Worm (Caenorhabditis elegans) whole organism, L4 larva: ENCODE data around the gene C50F4.4.

Experiments used
- D1046.2 ChIP-seq: fragments of 200-800 bp; sonication (Bioruptor generic); IDR thresholded peaks from 2 replicates; pipeline ENCODE4 v1.3.6; 2022; ENCODE audit warnings: missing genetic modification characterization, missing compliant biosample characterization
- F10B5.3 ChIP-seq: sonication (generic microtip); optimal IDR thresholded peaks from 2 replicates; lab custom pipeline; 2016; ENCODE audit warnings: mild to moderate bottlenecking, missing genetic modification characterization, missing compliant biosample characterization
- F49E8.2 ChIP-seq: sonication (generic microtip); optimal IDR thresholded peaks from 2 replicates; lab custom pipeline; 2016; ENCODE audit warnings: missing compliant biosample characterization, mild to moderate bottlenecking, missing genetic modification characterization, borderline replicate concordance
- R02D3.7 ChIP-seq: fragments of 150-350 bp; sonication (generic microtip); optimal IDR thresholded peaks from 3 replicates; lab custom pipeline; 2014; ENCODE audit warnings: missing biosample characterization, missing genetic modification characterization
- T20F7.1 ChIP-seq: fragments of 200-800 bp; sonication (Bioruptor generic); optimal IDR thresholded peaks from 2 replicates; lab custom pipeline; 2018; ENCODE audit warnings: mild to moderate bottlenecking, missing genetic modification characterization, missing compliant biosample characterization
- T26A8.4 ChIP-seq: fragments of 200-800 bp; sonication (Bioruptor generic); IDR thresholded peaks from 2 replicates; pipeline ENCODE4 v1.3.6; 2022; ENCODE audit warnings: missing genetic modification characterization, missing compliant biosample characterization
- Y105C5A.15 ChIP-seq: fragments of 200-800 bp; sonication (Bioruptor generic); IDR thresholded peaks from 2 replicates; pipeline ENCODE4 v1.3.6; 2022; ENCODE audit warnings: missing genetic modification characterization, missing compliant biosample characterization
- Y75B8A.6 ChIP-seq: fragments of 200-800 bp; sonication (Bioruptor generic); IDR thresholded peaks from 2 replicates; pipeline ENCODE4 v1.3.6; 2022; ENCODE audit warnings: missing genetic modification reagents, missing genetic modification characterization, missing compliant biosample characterization
- ZK337.2 ChIP-seq: fragments of 200-800 bp; sonication (Bioruptor generic); IDR thresholded peaks from 2 replicates; pipeline ENCODE4 v1.3.6; 2022; ENCODE audit warnings: missing genetic modification reagents, missing genetic modification characterization, missing compliant biosample characterization
- aly-2 ChIP-seq: sonication (generic microtip); optimal IDR thresholded peaks from 2 replicates; lab custom pipeline; 2018; ENCODE audit warnings: missing biosample characterization, missing genetic modification characterization
- attf-4 ChIP-seq: sonication (generic microtip); optimal IDR thresholded peaks from 3 replicates; lab custom pipeline; 2017; ENCODE audit warnings: missing biosample characterization, missing genetic modification characterization
- ceh-82 ChIP-seq: sonication (generic microtip); optimal IDR thresholded peaks from 2 replicates; lab custom pipeline; 2017; ENCODE audit warnings: missing biosample characterization, missing genetic modification characterization
- ces-1 ChIP-seq: fragments of 150-350 bp; sonication (generic microtip); optimal IDR thresholded peaks from 4 replicates; lab custom pipeline; 2014; ENCODE audit warnings: missing biosample characterization, missing genetic modification reagents, missing genetic modification characterization
- daf-12 ChIP-seq: fragments of 150-350 bp; optimal IDR thresholded peaks from 2 replicates; lab custom pipeline; 2014; ENCODE audit warnings: missing biosample characterization, missing genetic modification reagents, missing genetic modification characterization
- daf-8 ChIP-seq: fragments of 200-800 bp; sonication (Bioruptor generic); IDR thresholded peaks from 2 replicates; pipeline ENCODE4 v1.3.6; 2022; ENCODE audit warnings: missing genetic modification characterization, missing compliant biosample characterization
- dmd-6 ChIP-seq: fragments of 200-800 bp; sonication (Bioruptor generic); IDR thresholded peaks from 2 replicates; pipeline ENCODE4 v1.3.6; 2022; ENCODE audit warnings: missing genetic modification reagents, missing genetic modification characterization, missing compliant biosample characterization
- dpl-1 ChIP-seq: fragments of 150-350 bp; optimal IDR thresholded peaks from 2 replicates; lab custom pipeline; 2014; ENCODE audit warnings: missing biosample characterization, missing genetic modification reagents, missing genetic modification characterization
- dve-1 ChIP-seq: sonication (generic microtip); optimal IDR thresholded peaks from 2 replicates; lab custom pipeline; 2017; ENCODE audit warnings: antibody characterized with exemption, mild to moderate bottlenecking, missing genetic modification characterization, missing compliant biosample characterization; ENCODE audit not compliant: insufficient read depth
- egl-27 ChIP-seq: sonication (generic microtip); optimal IDR thresholded peaks from 3 replicates; lab custom pipeline; 2017; ENCODE audit warnings: missing biosample characterization, missing genetic modification reagents, missing genetic modification characterization
- fkh-10 ChIP-seq: fragments of 150-350 bp; optimal IDR thresholded peaks from 2 replicates; lab custom pipeline; 2014; ENCODE audit warnings: missing biosample characterization, missing genetic modification reagents, missing genetic modification characterization
- fos-1 ChIP-seq: fragments of 150-350 bp; optimal IDR thresholded peaks from 2 replicates; lab custom pipeline; 2014; ENCODE audit warnings: missing biosample characterization, missing genetic modification characterization
- hlh-11 ChIP-seq: fragments of 200-800 bp; sonication (Bioruptor generic); optimal IDR thresholded peaks from 2 replicates; lab custom pipeline; 2018; ENCODE audit warnings: mild to moderate bottlenecking, missing genetic modification characterization, missing compliant biosample characterization
- jun-1 ChIP-seq: fragments of 150-350 bp; optimal IDR thresholded peaks from 2 replicates; lab custom pipeline; 2014; ENCODE audit warnings: missing biosample characterization, missing genetic modification reagents, missing genetic modification characterization
- lim-7 ChIP-seq: fragments of 200-800 bp; sonication (Bioruptor generic); IDR thresholded peaks from 2 replicates; pipeline ENCODE4 v1.3.6; 2022; ENCODE audit warnings: missing genetic modification characterization, missing compliant biosample characterization
- lin-13 ChIP-seq: fragments of 150-350 bp; optimal IDR thresholded peaks from 2 replicates; lab custom pipeline; 2014; ENCODE audit warnings: missing biosample characterization, missing genetic modification reagents, missing genetic modification characterization
- lin-38 ChIP-seq: fragments of 200-800 bp; sonication (Bioruptor generic); IDR thresholded peaks from 2 replicates; pipeline ENCODE4 v1.3.6; 2022; ENCODE audit warnings: missing genetic modification reagents, missing genetic modification characterization, missing compliant biosample characterization
- lin-39 ChIP-seq: fragments of 150-350 bp; optimal IDR thresholded peaks from 2 replicates; lab custom pipeline; 2014; ENCODE audit warnings: missing biosample characterization, missing genetic modification reagents, missing genetic modification characterization
- madf-9 ChIP-seq: fragments of 200-800 bp; sonication (Bioruptor generic); conservative IDR thresholded peaks from 2 replicates; pipeline ENCODE4 v1.3.6; 2022; ENCODE audit warnings: missing genetic modification reagents, missing genetic modification characterization, missing compliant biosample characterization
- mdl-1 ChIP-seq, 2 experiments: fragments of 150-350 bp in 1 of 2; sonication (generic microtip) in 1 of 2; optimal IDR thresholded peaks; 2 replicates each; lab custom pipeline; 2014 to 2017; ENCODE audit warnings: missing biosample characterization in 2 of 2, missing genetic modification characterization in 2 of 2
- mep-1 ChIP-seq: fragments of 150-350 bp; sonication (generic microtip); optimal IDR thresholded peaks from 3 replicates; lab custom pipeline; 2014; ENCODE audit warnings: missing biosample characterization, missing genetic modification characterization
- mxl-3 ChIP-seq: fragments of 200-800 bp; sonication (Bioruptor generic); optimal IDR thresholded peaks from 2 replicates; lab custom pipeline; 2018; ENCODE audit warnings: mild to moderate bottlenecking, missing genetic modification characterization, missing compliant biosample characterization
- nhr-102 ChIP-seq: sonication (generic microtip); optimal IDR thresholded peaks from 2 replicates; lab custom pipeline; 2016; ENCODE audit warnings: mild to moderate bottlenecking, missing genetic modification characterization, moderate library complexity, missing compliant biosample characterization
- nhr-11 ChIP-seq: fragments of 150-350 bp; optimal IDR thresholded peaks from 2 replicates; lab custom pipeline; 2014; ENCODE audit warnings: missing biosample characterization, missing genetic modification characterization
- nhr-111 ChIP-seq: fragments of 200-800 bp; sonication (Bioruptor generic); optimal IDR thresholded peaks from 2 replicates; lab custom pipeline; 2018; ENCODE audit warnings: mild to moderate bottlenecking, missing genetic modification characterization, missing compliant biosample characterization
- nhr-28 ChIP-seq: fragments of 150-350 bp; optimal IDR thresholded peaks from 2 replicates; lab custom pipeline; 2014; ENCODE audit warnings: missing biosample characterization, missing genetic modification characterization
- nhr-41 ChIP-seq: fragments of 200-800 bp; sonication (Bioruptor generic); IDR thresholded peaks from 2 replicates; pipeline ENCODE4 v1.3.6; 2022; ENCODE audit warnings: missing genetic modification reagents, missing genetic modification characterization, missing compliant biosample characterization
- nhr-42 ChIP-seq: fragments of 200-800 bp; sonication (Bioruptor generic); IDR thresholded peaks from 2 replicates; pipeline ENCODE4 v1.3.6; 2022; ENCODE audit warnings: missing genetic modification characterization, missing compliant biosample characterization
- nhr-48 ChIP-seq: sonication (generic microtip); optimal IDR thresholded peaks from 2 replicates; lab custom pipeline; 2016; ENCODE audit warnings: mild to moderate bottlenecking, missing genetic modification characterization, missing compliant biosample characterization
- nhr-76 ChIP-seq: fragments of 150-350 bp; optimal IDR thresholded peaks from 2 replicates; lab custom pipeline; 2014; ENCODE audit warnings: missing biosample characterization, missing genetic modification characterization
- pha-4 ChIP-seq, 2 experiments: fragments of 150-350 bp in 1 of 2; fragments of 200-800 bp in 1 of 2; sonication (Bioruptor generic) in 1 of 2; IDR thresholded peaks in 1 of 2; optimal IDR thresholded peaks in 1 of 2; 2 replicates each; pipeline versions ENCODE4 v1.3.6 to Lab custom; 2014 to 2022; ENCODE audit warnings: missing genetic modification characterization in 2 of 2, missing genetic modification reagents in 2 of 2, missing biosample characterization in 1 of 2, missing compliant biosample characterization in 1 of 2
- pqm-1 ChIP-seq: sonication (generic microtip); optimal IDR thresholded peaks from 2 replicates; lab custom pipeline; 2017; ENCODE audit warnings: missing biosample characterization, missing genetic modification characterization
- saeg-2 ChIP-seq: fragments of 200-800 bp; sonication (Bioruptor generic); IDR thresholded peaks from 2 replicates; pipeline ENCODE4 v1.3.6; 2022; ENCODE audit warnings: missing genetic modification reagents, missing genetic modification characterization, missing compliant biosample characterization
- sdz-12 ChIP-seq: fragments of 200-800 bp; sonication (Bioruptor generic); optimal IDR thresholded peaks from 2 replicates; lab custom pipeline; 2018; ENCODE audit warnings: mild to moderate bottlenecking, missing genetic modification characterization, missing compliant biosample characterization
- set-16 ChIP-seq: fragments of 200-800 bp; sonication (Bioruptor generic); IDR thresholded peaks from 2 replicates; pipeline ENCODE4 v1.3.6; 2022; ENCODE audit warnings: missing genetic modification reagents, missing genetic modification characterization, missing compliant biosample characterization
- tag-97 ChIP-seq: fragments of 200-800 bp; sonication (Bioruptor generic); IDR thresholded peaks from 2 replicates; pipeline ENCODE4 v1.3.6; 2022; ENCODE audit warnings: missing genetic modification characterization, missing compliant biosample characterization
- tra-1 ChIP-seq: fragments of 200-800 bp; sonication (Bioruptor generic); IDR thresholded peaks from 2 replicates; pipeline ENCODE4 v1.3.6; 2022; ENCODE audit warnings: missing genetic modification reagents, missing genetic modification characterization, missing compliant biosample characterization
- unc-130 ChIP-seq: sonication (generic microtip); optimal IDR thresholded peaks from 2 replicates; lab custom pipeline; 2016; ENCODE audit warnings: missing genetic modification reagents, missing genetic modification characterization, missing compliant biosample characterization
- unc-39 ChIP-seq: sonication (generic microtip); optimal IDR thresholded peaks from 2 replicates; lab custom pipeline; 2017; ENCODE audit warnings: missing biosample characterization, missing genetic modification characterization
- zfp-2 ChIP-seq: sonication (generic microtip); optimal IDR thresholded peaks from 2 replicates; lab custom pipeline; 2016; ENCODE audit warnings: mild to moderate bottlenecking, missing genetic modification characterization, missing compliant biosample characterization
- zip-11 ChIP-seq: fragments of 200-800 bp; sonication (Bioruptor generic); IDR thresholded peaks from 2 replicates; pipeline ENCODE4 v1.3.6; 2022; ENCODE audit warnings: missing genetic modification characterization, missing compliant biosample characterization
- ztf-7 ChIP-seq: fragments of 150-350 bp; optimal IDR thresholded peaks from 2 replicates; lab custom pipeline; 2014; ENCODE audit warnings: missing biosample characterization, missing genetic modification characterization

Gene C50F4.4

ce11 chrV:9546860-9547269 lies 10.3 kb downstream of the C50F4.4 start, which contains the start of gene his-37 (continued):
- peak; percentile 21 for TF ChIP-seq attf-4 (tag; lab: Kevin White, UChicago)
- TF ChIP-seq hlh-11 = peak; percentile 99
- TF ChIP-seq F49E8.2 (tag; lab: Kevin White, UChicago) = no peak
- TF ChIP-seq T26A8.4 = peak; percentile 98
- TF ChIP-seq jun-1 (tag; lab: Kevin White, UChicago) = peak; percentile 97
- TF ChIP-seq nhr-42 (GFP tag; lab: Robert Waterston, UW) = peak; percentile 97
- peak; percentile 99 for TF ChIP-seq nhr-102
- TF ChIP-seq sdz-12 (GFP tag; lab: Kevin White, UChicago) = no peak
- TF ChIP-seq R02D3.7 (tag; lab: Kevin White, UChicago) = no peak
- peak; percentile 96 for TF ChIP-seq T20F7.1 (GFP tag; lab: Kevin White, UChicago)
- no peak for TF ChIP-seq nhr-111 (GFP tag; lab: Kevin White, UChicago)
- TF ChIP-seq saeg-2 = peak; percentile 96
- TF ChIP-seq mdl-1 (tag; optimal IDR thresholded peaks at IDR 0.05; lab: Kevin White, UChicago) = peak; percentile 74 to 97
- TF ChIP-seq nhr-28 (tag; lab: Kevin White, UChicago) = peak; percentile 99
- TF ChIP-seq zfp-2 = peak; percentile 85
- no peak for TF ChIP-seq ceh-82 (tag; lab: Kevin White, UChicago)
- no peak for TF ChIP-seq tag-97
- TF ChIP-seq nhr-48 (tag; lab: Kevin White, UChicago) = peak; percentile 96
- TF ChIP-seq dve-1 (tag; lab: Kevin White, UChicago) = peak; percentile 100
- TF ChIP-seq egl-27 = peak; percentile 27
- TF ChIP-seq pha-4 (GFP tag; IDR thresholded peaks at IDR 0.05; lab: Robert Waterston, UW) = peak; percentile 97
- peak; percentile 98 for TF ChIP-seq pha-4 (tag; optimal IDR thresholded peaks at IDR 0.05; lab: Kevin White, UChicago)
- peak; percentile 88 for TF ChIP-seq nhr-41 (GFP tag; lab: Robert Waterston, UW)
- no peak for TF ChIP-seq zip-11
- TF ChIP-seq madf-9 (GFP tag; lab: Robert Waterston, UW) = peak; percentile 98
- TF ChIP-seq daf-8 (GFP tag; lab: Robert Waterston, UW) = peak; percentile 85; the same call in 1 of the 2 replicates
- TF ChIP-seq dmd-6 (GFP tag; lab: Robert Waterston, UW) = peak; percentile 99
- peak; percentile 91 for TF ChIP-seq pqm-1 (tag; lab: Kevin White, UChicago)
- peak; percentile 98 for TF ChIP-seq lin-13 (GFP tag; lab: Kevin White, UChicago)
- peak; percentile 62 for TF ChIP-seq lin-39
- TF ChIP-seq D1046.2 = peak; percentile 91; the same call in 1 of the 2 replicates
- peak; percentile 95 for TF ChIP-seq dpl-1 (GFP tag; lab: Kevin White, UChicago)
- TF ChIP-seq unc-130 (GFP tag; lab: Kevin White, UChicago) = no peak
- TF ChIP-seq lim-7 = no peak
- TF ChIP-seq nhr-11 = peak; percentile 100
- peak; percentile 74 for TF ChIP-seq fos-1
- TF ChIP-seq unc-39 (tag; lab: Kevin White, UChicago) = peak; percentile 52
- TF ChIP-seq ZK337.2 = peak; percentile 68; the same call in 1 of the 2 replicates
- peak; percentile 99 for TF ChIP-seq mep-1 (tag; lab: Kevin White, UChicago)
- TF ChIP-seq daf-12 (tag; lab: Kevin White, UChicago) = no peak
- TF ChIP-seq nhr-76 (tag; lab: Kevin White, UChicago) = peak; percentile 85
- TF ChIP-seq set-16 (GFP tag; lab: Robert Waterston, UW) = peak; percentile 51; the same call in 1 of the 2 replicates
- TF ChIP-seq F10B5.3 (tag; lab: Kevin White, UChicago) = peak; percentile 91
- TF ChIP-seq ztf-7 (tag; lab: Kevin White, UChicago) = peak; percentile 90
- TF ChIP-seq ces-1 (GFP tag; lab: Kevin White, UChicago) = peak; percentile 89
- TF ChIP-seq tra-1 (GFP tag; lab: Robert Waterston, UW) = peak; percentile 98
- TF ChIP-seq fkh-10 (GFP tag; lab: Kevin White, UChicago) = peak; percentile 98
- peak; percentile 99 for TF ChIP-seq mxl-3 (GFP tag; lab: Kevin White, UChicago)
- peak; percentile 61; the same call in 1 of the 2 replicates for TF ChIP-seq Y105C5A.15 (GFP tag; lab: Robert Waterston, UW)
- peak; percentile 91 for TF ChIP-seq lin-38 (GFP tag; lab: Robert Waterston, UW)
- peak; percentile 64; the same call in 1 of the 2 replicates for TF ChIP-seq Y75B8A.6 (GFP tag; lab: Robert Waterston, UW)
- TF ChIP-seq aly-2 (tag; lab: Kevin White, UChicago) = no peak
